Worm (Caenorhabditis elegans) whole organism, L4 larva: ENCODE measurements around the gene Y62F5A.12.
A peak's percentile ranks its signal among the peaks of the same experiment; 100 is the strongest.

Experiments used
- D1046.2 ChIP-seq: fragments of 200-800 bp; sonication (Bioruptor generic); IDR thresholded peaks from 2 replicates; pipeline ENCODE4 v1.3.6; 2022; ENCODE audit warnings: missing genetic modification characterization, missing compliant biosample characterization
- F10B5.3 ChIP-seq: sonication (generic microtip); optimal IDR thresholded peaks from 2 replicates; lab custom pipeline; 2016; ENCODE audit warnings: mild to moderate bottlenecking, missing genetic modification characterization, missing compliant biosample characterization
- R02D3.7 ChIP-seq: fragments of 150-350 bp; sonication (generic microtip); optimal IDR thresholded peaks from 3 replicates; lab custom pipeline; 2014; ENCODE audit warnings: missing biosample characterization, missing genetic modification characterization
- T20F7.1 ChIP-seq: fragments of 200-800 bp; sonication (Bioruptor generic); optimal IDR thresholded peaks from 2 replicates; lab custom pipeline; 2018; ENCODE audit warnings: mild to moderate bottlenecking, missing genetic modification characterization, missing compliant biosample characterization
- T26A8.4 ChIP-seq: fragments of 200-800 bp; sonication (Bioruptor generic); IDR thresholded peaks from 2 replicates; pipeline ENCODE4 v1.3.6; 2022; ENCODE audit warnings: missing genetic modification characterization, missing compliant biosample characterization
- Y105C5A.15 ChIP-seq: fragments of 200-800 bp; sonication (Bioruptor generic); IDR thresholded peaks from 2 replicates; pipeline ENCODE4 v1.3.6; 2022; ENCODE audit warnings: missing genetic modification characterization, missing compliant biosample characterization
- Y48G9A.11 ChIP-seq: fragments of 200-800 bp; sonication (Bioruptor generic); IDR thresholded peaks from 2 replicates; pipeline ENCODE4 v1.3.6; 2022; ENCODE audit warnings: missing genetic modification reagents, missing genetic modification characterization, missing compliant biosample characterization
- Y5F2A.4 ChIP-seq: fragments of 200-800 bp; sonication (Bioruptor generic); optimal IDR thresholded peaks from 2 replicates; lab custom pipeline; 2018; ENCODE audit warnings: mild to moderate bottlenecking, missing genetic modification characterization, missing compliant biosample characterization
- Y75B8A.6 ChIP-seq: fragments of 200-800 bp; sonication (Bioruptor generic); IDR thresholded peaks from 2 replicates; pipeline ENCODE4 v1.3.6; 2022; ENCODE audit warnings: missing genetic modification reagents, missing genetic modification characterization, missing compliant biosample characterization
- aha-1 ChIP-seq: fragments of 150-350 bp; peaks from one replicate; lab custom pipeline; 2014; ENCODE audit warnings: missing biosample characterization, missing genetic modification characterization
- arid-1 ChIP-seq: fragments of 200-800 bp; sonication (Bioruptor generic); conservative IDR thresholded peaks from 2 replicates; pipeline ENCODE4 v1.3.6; 2022; ENCODE audit warnings: missing genetic modification reagents, missing genetic modification characterization, missing compliant biosample characterization
- attf-4 ChIP-seq: sonication (generic microtip); optimal IDR thresholded peaks from 3 replicates; lab custom pipeline; 2017; ENCODE audit warnings: missing biosample characterization, missing genetic modification characterization
- ceh-28 ChIP-seq: fragments of 150-350 bp; optimal IDR thresholded peaks from 2 replicates; lab custom pipeline; 2014; ENCODE audit warnings: missing biosample characterization, missing genetic modification reagents, missing genetic modification characterization
- ceh-82 ChIP-seq: sonication (generic microtip); optimal IDR thresholded peaks from 2 replicates; lab custom pipeline; 2017; ENCODE audit warnings: missing biosample characterization, missing genetic modification characterization
- ctbp-1 ChIP-seq: fragments of 200-800 bp; sonication (Bioruptor generic); IDR thresholded peaks from 2 replicates; pipeline ENCODE4 v1.3.6; 2022; ENCODE audit warnings: missing genetic modification reagents, missing genetic modification characterization, missing compliant biosample characterization
- dmd-8 ChIP-seq: fragments of 200-800 bp; sonication (Bioruptor generic); IDR thresholded peaks from 2 replicates; pipeline ENCODE4 v1.3.6; 2022; ENCODE audit warnings: missing genetic modification characterization, missing compliant biosample characterization
- egl-43 ChIP-seq: fragments of 200-800 bp; sonication (Bioruptor generic); IDR thresholded peaks from 2 replicates; pipeline ENCODE4 v1.3.6; 2022; ENCODE audit warnings: missing genetic modification reagents, missing genetic modification characterization, missing compliant biosample characterization
- lim-7 ChIP-seq: fragments of 200-800 bp; sonication (Bioruptor generic); IDR thresholded peaks from 2 replicates; pipeline ENCODE4 v1.3.6; 2022; ENCODE audit warnings: missing genetic modification characterization, missing compliant biosample characterization
- lin-13 ChIP-seq: fragments of 150-350 bp; optimal IDR thresholded peaks from 2 replicates; lab custom pipeline; 2014; ENCODE audit warnings: missing biosample characterization, missing genetic modification reagents, missing genetic modification characterization
- lin-29 ChIP-seq: fragments of 200-800 bp; sonication (Bioruptor generic); IDR thresholded peaks from 2 replicates; pipeline ENCODE4 v1.3.6; 2022; ENCODE audit warnings: missing genetic modification reagents, missing genetic modification characterization, missing compliant biosample characterization
- lir-3 ChIP-seq: sonication (generic microtip); optimal IDR thresholded peaks from 2 replicates; lab custom pipeline; 2016; ENCODE audit warnings: mild to moderate bottlenecking, missing genetic modification characterization, missing compliant biosample characterization
- mdl-1 ChIP-seq, 2 experiments: fragments of 150-350 bp in 1 of 2; sonication (generic microtip) in 1 of 2; optimal IDR thresholded peaks; 2 replicates each; lab custom pipeline; 2014 to 2017; ENCODE audit warnings: missing biosample characterization in 2 of 2, missing genetic modification characterization in 2 of 2
- mdt-29 ChIP-seq: fragments of 200-800 bp; sonication (Bioruptor generic); IDR thresholded peaks from 2 replicates; pipeline ENCODE4 v1.3.6; 2022; ENCODE audit warnings: missing genetic modification reagents, missing genetic modification characterization, missing compliant biosample characterization
- mep-1 ChIP-seq: fragments of 150-350 bp; sonication (generic microtip); optimal IDR thresholded peaks from 3 replicates; lab custom pipeline; 2014; ENCODE audit warnings: missing biosample characterization, missing genetic modification characterization
- nhr-10 ChIP-seq: fragments of 150-350 bp; optimal IDR thresholded peaks from 2 replicates; lab custom pipeline; 2014; ENCODE audit warnings: missing biosample characterization, missing genetic modification characterization
- nhr-111 ChIP-seq: fragments of 200-800 bp; sonication (Bioruptor generic); optimal IDR thresholded peaks from 2 replicates; lab custom pipeline; 2018; ENCODE audit warnings: mild to moderate bottlenecking, missing genetic modification characterization, missing compliant biosample characterization
- nhr-41 ChIP-seq: fragments of 200-800 bp; sonication (Bioruptor generic); IDR thresholded peaks from 2 replicates; pipeline ENCODE4 v1.3.6; 2022; ENCODE audit warnings: missing genetic modification reagents, missing genetic modification characterization, missing compliant biosample characterization
- nhr-42 ChIP-seq: fragments of 200-800 bp; sonication (Bioruptor generic); IDR thresholded peaks from 2 replicates; pipeline ENCODE4 v1.3.6; 2022; ENCODE audit warnings: missing genetic modification characterization, missing compliant biosample characterization
- nhr-6 ChIP-seq: fragments of 150-350 bp; optimal IDR thresholded peaks from 2 replicates; lab custom pipeline; 2014; ENCODE audit warnings: missing biosample characterization, missing genetic modification characterization
- pqm-1 ChIP-seq: sonication (generic microtip); optimal IDR thresholded peaks from 2 replicates; lab custom pipeline; 2017; ENCODE audit warnings: missing biosample characterization, missing genetic modification characterization
- saeg-2 ChIP-seq: fragments of 200-800 bp; sonication (Bioruptor generic); IDR thresholded peaks from 2 replicates; pipeline ENCODE4 v1.3.6; 2022; ENCODE audit warnings: missing genetic modification reagents, missing genetic modification characterization, missing compliant biosample characterization
- snpc-1.2 ChIP-seq: fragments of 200-800 bp; sonication (Bioruptor generic); IDR thresholded peaks from 2 replicates; pipeline ENCODE4 v1.3.6; 2022; ENCODE audit warnings: missing genetic modification reagents, missing genetic modification characterization, missing compliant biosample characterization
- snpc-4 ChIP-seq: fragments of 150-350 bp; optimal IDR thresholded peaks from 2 replicates; lab custom pipeline; 2014; ENCODE audit warnings: missing biosample characterization, missing genetic modification characterization
- unc-62 ChIP-seq, 3 experiments: fragments of 150-350 bp in 1 of 3; sonication (generic microtip); optimal IDR thresholded peaks in 2 of 3; peaks in 1 of 3; 1 replicate in 1 of 3; 2 replicates in 2 of 3; lab custom pipeline; 2014 to 2017; ENCODE audit warnings: missing biosample characterization in 3 of 3, missing genetic modification characterization in 3 of 3, missing genetic modification reagents in 3 of 3, missing genotype in 1 of 3
- vab-7 ChIP-seq: fragments of 200-800 bp; sonication (Bioruptor generic); IDR thresholded peaks from 2 replicates; pipeline ENCODE4 v1.3.6; 2022; ENCODE audit warnings: missing genetic modification reagents, missing genetic modification characterization, missing compliant biosample characterization
- zfp-2 ChIP-seq: sonication (generic microtip); optimal IDR thresholded peaks from 2 replicates; lab custom pipeline; 2016; ENCODE audit warnings: mild to moderate bottlenecking, missing genetic modification characterization, missing compliant biosample characterization

Y62F5A.12 gene

ce11 chrII:11536505-11536904 lies 2.2 kb upstream of the Y62F5A.12 start:
- TF ChIP-seq aha-1 (tag; lab: Kevin White, UChicago) (peak; percentile 63), zfp-2 (tag; lab: Kevin White, UChicago) (no peak)

- TF ChIP-seq ctbp-1 (GFP tag; lab: Robert Waterston, UW) (no peak), T20F7.1 (GFP tag; lab: Kevin White, UChicago) (no peak), dmd-8 (GFP tag; lab: Robert Waterston, UW) (no peak), lir-3 (tag; lab: Kevin White, UChicago) (no peak), vab-7 (no peak)
Measured at ce11 chrII:11535924-11536323, 1.6 kb upstream of the Y62F5A.12 start.

ce11 chrII:11535429-11535828 lies 1.1 kb upstream of the Y62F5A.12 start:
- TF ChIP-seq nhr-6 (tag; lab: Kevin White, UChicago), result no peak
- no peak for TF ChIP-seq nhr-111 (GFP tag; lab: Kevin White, UChicago)
- TF ChIP-seq D1046.2 (GFP tag; lab: Robert Waterston, UW), result no peak
- peak in 1 of 2 experiments; percentile 26 for TF ChIP-seq unc-62 (GFP tag; optimal IDR thresholded peaks at IDR 0.05 in 1 of 2; lab: Kevin White, UChicago)
- TF ChIP-seq unc-62 (tag; optimal IDR thresholded peaks at IDR 0.05; lab: Kevin White, UChicago), result no peak
- no peak for TF ChIP-seq saeg-2 (GFP tag; lab: Robert Waterston, UW)
- peak; percentile 58 for TF ChIP-seq aha-1 (tag; lab: Kevin White, UChicago)

ce11 chrII:11533716-11534115 lies 563 bp downstream of the Y62F5A.12 start, which contains the start of gene mdt-8:
Gene mdt-8 (minus strand): TSS chrII:11533816.
- TF ChIP-seq lin-29 (GFP tag; lab: Robert Waterston, UW) (no peak), nhr-10 (no peak), lin-13 (GFP tag; lab: Kevin White, UChicago) (no peak), F10B5.3 (tag; lab: Kevin White, UChicago) (no peak), attf-4 (no peak), lim-7 (GFP tag; lab: Robert Waterston, UW) (no peak)
- TF ChIP-seq, all 104 proteins: peak for 0

ce11 chrII:11526954-11527353 lies 7.3 kb downstream of the Y62F5A.12 start, which contains the start of gene age-1:
Gene age-1 (minus strand): TSS chrII:11527054.
- TF ChIP-seq D1046.2 (GFP tag; lab: Robert Waterston, UW) (no peak), T26A8.4 (GFP tag; lab: Robert Waterston, UW) (no peak), snpc-1.2 (GFP tag; lab: Robert Waterston, UW) (no peak), lir-3 (tag; lab: Kevin White, UChicago) (no peak), mep-1 (tag; lab: Kevin White, UChicago) (no peak), vab-7 (no peak), nhr-111 (GFP tag; lab: Kevin White, UChicago) (no peak), snpc-4 (tag; lab: Kevin White, UChicago) (no peak), R02D3.7 (no peak), nhr-42 (no peak), egl-43 (GFP tag; lab: Robert Waterston, UW) (no peak), mdt-29 (GFP tag; lab: Robert Waterston, UW) (no peak), pqm-1 (no peak), ceh-82 (no peak), Y105C5A.15 (no peak), attf-4 (no peak), nhr-41 (no peak)

- no peak for TF ChIP-seq Y48G9A.11 (GFP tag; lab: Robert Waterston, UW)
- TF ChIP-seq nhr-111 (GFP tag; lab: Kevin White, UChicago), result no peak
- TF ChIP-seq mdl-1 (tag; optimal IDR thresholded peaks at IDR 0.05; lab: Kevin White, UChicago), result no peak
- no peak for TF ChIP-seq Y5F2A.4 (GFP tag; lab: Kevin White, UChicago)
- TF ChIP-seq ceh-28 (tag; lab: Kevin White, UChicago), result no peak
- TF ChIP-seq arid-1 (GFP tag; lab: Robert Waterston, UW), result no peak
- no peak for TF ChIP-seq Y75B8A.6 (GFP tag; lab: Robert Waterston, UW)
Measured at ce11 chrII:11521300-11521699, 13.0 kb downstream of the Y62F5A.12 start, which contains the start of gene Y62F5A.10. Gene Y62F5A.10 (plus strand): TSS chrII:11521600.
